Worm (Caenorhabditis elegans) whole organism, early embryonic: ENCODE measurements around the gene W06G6.9.

ENCODE experiments used
- B0310.2 ChIP-seq: sonication (generic microtip); optimal IDR thresholded peaks from 2 replicates; lab custom pipeline; 2016; ENCODE audit warnings: mild to moderate bottlenecking, missing genetic modification characterization, missing compliant biosample characterization
- F13C5.2 ChIP-seq: sonication (generic microtip); optimal IDR thresholded peaks from 2 replicates; lab custom pipeline; 2017; ENCODE audit warnings: mild to moderate bottlenecking, missing genetic modification characterization, inconsistent platforms, missing compliant biosample characterization
- aly-1 ChIP-seq: sonication (generic microtip); optimal IDR thresholded peaks from 2 replicates; lab custom pipeline; 2016; ENCODE audit warnings: missing genetic modification characterization, missing compliant biosample characterization
- ama-1 ChIP-seq: fragments of 150-350 bp; optimal IDR thresholded peaks from 2 replicates; lab custom pipeline; 2014
- ceh-13 ChIP-seq: fragments of 200-800 bp; sonication (Bioruptor generic); optimal IDR thresholded peaks from 2 replicates; lab custom pipeline; 2018; ENCODE audit warnings: mild to moderate bottlenecking, missing genetic modification characterization, missing compliant biosample characterization
- ceh-36 ChIP-seq: sonication (generic microtip); optimal IDR thresholded peaks from 2 replicates; lab custom pipeline; 2016; ENCODE audit warnings: missing genetic modification characterization, inconsistent platforms, missing compliant biosample characterization
- ets-7 ChIP-seq: sonication (generic microtip); optimal IDR thresholded peaks from 2 replicates; lab custom pipeline; 2016; ENCODE audit warnings: missing genotype, missing genetic modification characterization, missing compliant biosample characterization
- flt-1 ChIP-seq: fragments of 200-800 bp; sonication (Bioruptor generic); IDR thresholded peaks from 2 replicates; pipeline ENCODE4 v1.3.6; 2022; ENCODE audit warnings: missing genetic modification characterization, missing compliant biosample characterization
- hmbx-1 ChIP-seq: sonication (generic microtip); optimal IDR thresholded peaks from 2 replicates; lab custom pipeline; 2016; ENCODE audit warnings: mild to moderate bottlenecking, missing genetic modification characterization, missing compliant biosample characterization
- hmg-4 ChIP-seq: fragments of 200-800 bp; sonication (Bioruptor generic); optimal IDR thresholded peaks from 2 replicates; lab custom pipeline; 2018; ENCODE audit warnings: mild to moderate bottlenecking, missing genetic modification characterization, missing compliant biosample characterization
- hnd-1 ChIP-seq: sonication (generic microtip); optimal IDR thresholded peaks from 2 replicates; lab custom pipeline; 2016; ENCODE audit warnings: missing genetic modification characterization, missing compliant biosample characterization
- pes-1 ChIP-seq: fragments of 200-800 bp; sonication (Bioruptor generic); IDR thresholded peaks from 2 replicates; pipeline ENCODE4 v1.3.6; 2022; ENCODE audit warnings: missing genetic modification reagents, missing genetic modification characterization, missing compliant biosample characterization
- scrt-1 ChIP-seq: fragments of 200-800 bp; sonication (Bioruptor generic); IDR thresholded peaks from 2 replicates; pipeline ENCODE4 v1.3.6; 2022; ENCODE audit warnings: missing genetic modification characterization, missing compliant biosample characterization
- sea-1 ChIP-seq: fragments of 200-800 bp; sonication (Bioruptor generic); conservative IDR thresholded peaks from 2 replicates; pipeline ENCODE4 v1.3.6; 2022; ENCODE audit warnings: missing genetic modification characterization, missing compliant biosample characterization
- tbx-11 ChIP-seq: fragments of 200-800 bp; sonication (Bioruptor generic); IDR thresholded peaks from 2 replicates; pipeline ENCODE4 v1.3.6; 2022; ENCODE audit warnings: missing genetic modification characterization, missing compliant biosample characterization
- tbx-37 ChIP-seq: fragments of 200-800 bp; sonication (Bioruptor generic); conservative IDR thresholded peaks from 2 replicates; pipeline ENCODE4 v1.3.6; 2022; ENCODE audit warnings: missing genetic modification reagents, missing genetic modification characterization, missing compliant biosample characterization
- tra-4 ChIP-seq: sonication (generic microtip); optimal IDR thresholded peaks from 2 replicates; lab custom pipeline; 2017; ENCODE audit warnings: missing genetic modification characterization, missing compliant biosample characterization

W06G6.9 gene

DNA sequence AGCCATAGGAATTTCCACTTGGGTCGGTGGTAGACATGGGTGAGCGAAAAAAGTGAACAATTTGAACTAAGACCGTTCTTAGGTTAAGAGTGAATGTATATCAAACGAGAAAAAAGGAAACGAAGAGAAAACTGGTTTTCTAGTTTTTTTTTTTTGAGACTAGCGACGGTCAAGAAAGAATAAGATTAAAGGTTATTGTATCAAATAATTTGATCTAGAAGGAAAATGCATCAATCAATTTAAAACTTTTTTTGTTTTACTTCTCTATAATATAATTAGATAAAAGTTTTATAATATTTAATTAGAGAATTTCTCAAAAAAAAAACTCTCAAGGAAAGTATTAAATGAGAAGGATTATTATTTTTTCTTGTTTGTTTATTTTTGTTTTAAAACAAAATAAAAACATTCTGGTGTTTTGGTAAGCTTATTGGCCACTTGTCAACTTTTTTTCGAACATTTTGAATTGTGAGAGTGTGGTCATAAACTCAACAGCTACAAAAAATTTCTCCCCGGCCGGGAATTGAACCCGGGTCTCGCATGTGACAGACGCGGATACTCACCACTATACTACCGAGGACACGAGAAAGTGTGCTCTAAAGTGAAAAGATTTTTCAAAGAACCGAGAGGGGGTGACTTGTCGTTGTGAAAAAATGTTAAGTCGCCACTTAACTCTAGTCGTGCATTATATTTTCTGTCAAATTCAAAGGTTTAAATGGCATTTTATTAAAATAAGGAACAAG is 901 bp downstream of the W06G6.9 start, which contains the start of gene W06G6.17:
Gene W06G6.17, minus strand, starts transcription at position 51 of the 740 bp plus-strand sequence.
- TF ChIP-seq F13C5.2 (tag; lab: Kevin White, UChicago), result no peak
- no peak for TF ChIP-seq sea-1
- TF ChIP-seq hmg-4 (GFP tag; lab: Kevin White, UChicago), result no peak
- TF ChIP-seq ceh-13 (GFP tag; lab: Kevin White, UChicago), result no peak
- no peak for TF ChIP-seq ets-7 (tag; lab: Kevin White, UChicago)
- TF ChIP-seq B0310.2 (tag; lab: Kevin White, UChicago), result no peak
- TF ChIP-seq ceh-36, result no peak
- no peak for TF ChIP-seq tra-4 (tag; lab: Kevin White, UChicago)
- TF ChIP-seq tbx-11 (GFP tag; lab: Robert Waterston, UW), result no peak
- no peak for TF ChIP-seq hmbx-1
- no peak for TF ChIP-seq tbx-37 (GFP tag; lab: Robert Waterston, UW)
- no peak for TF ChIP-seq scrt-1 (GFP tag; lab: Robert Waterston, UW)

- no peak for TF ChIP-seq flt-1
- TF ChIP-seq tbx-37 (GFP tag; lab: Robert Waterston, UW), result no peak
- no peak for TF ChIP-seq sea-1
- TF ChIP-seq scrt-1 (GFP tag; lab: Robert Waterston, UW), result no peak
- no peak for TF ChIP-seq hnd-1
- TF ChIP-seq B0310.2 (tag; lab: Kevin White, UChicago), result no peak
- no peak for TF ChIP-seq F13C5.2 (tag; lab: Kevin White, UChicago)
- TF ChIP-seq tra-4 (tag; lab: Kevin White, UChicago), result no peak
- no peak for TF ChIP-seq pes-1 (GFP tag; lab: Robert Waterston, UW)
- TF ChIP-seq ceh-13 (GFP tag; lab: Kevin White, UChicago), result no peak
- no peak for TF ChIP-seq aly-1 (tag; lab: Kevin White, UChicago)
- TF ChIP-seq tbx-11 (GFP tag; lab: Robert Waterston, UW), result no peak
These were observed 2.7 kb downstream of the W06G6.9 start, which contains the start of gene srw-77 for ce11 chrV:16643558-16643957. srw-77 (minus strand) TSS chrV:16643658.

DNA sequence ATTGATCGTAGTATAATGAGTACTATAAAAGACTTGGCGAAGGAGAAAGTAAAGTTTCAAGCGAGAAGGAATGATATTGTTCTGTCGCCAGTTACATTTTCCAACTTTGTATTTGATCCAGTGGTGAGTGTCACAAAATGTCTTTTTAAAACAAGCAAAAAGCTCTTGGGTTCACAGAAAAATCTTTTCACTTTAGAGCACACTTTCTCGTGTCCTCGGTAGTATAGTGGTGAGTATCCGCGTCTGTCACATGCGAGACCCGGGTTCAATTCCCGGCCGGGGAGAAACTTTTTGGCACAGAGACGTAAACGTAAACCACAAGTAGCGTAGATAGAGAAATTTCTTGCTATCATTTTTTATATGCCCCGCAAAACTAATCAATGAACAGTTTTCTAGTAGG is 5.9 kb downstream of the W06G6.9 start:
- no peak for TF ChIP-seq flt-1
- TF ChIP-seq hmg-4 (GFP tag; lab: Kevin White, UChicago), result no peak
- TF ChIP-seq aly-1 (tag; lab: Kevin White, UChicago), result no peak
- TF ChIP-seq hnd-1, result no peak
- no peak for TF ChIP-seq ama-1 (lab: Kevin White, UChicago)
- no peak for TF ChIP-seq ceh-13 (GFP tag; lab: Kevin White, UChicago)
- TF ChIP-seq ceh-36, result no peak
- no peak for TF ChIP-seq B0310.2 (tag; lab: Kevin White, UChicago)
- TF ChIP-seq tra-4 (tag; lab: Kevin White, UChicago), result no peak
- no peak for TF ChIP-seq ets-7 (tag; lab: Kevin White, UChicago)
- no peak for TF ChIP-seq scrt-1 (GFP tag; lab: Robert Waterston, UW)
- TF ChIP-seq tbx-37 (GFP tag; lab: Robert Waterston, UW), result no peak
- TF ChIP-seq hmbx-1, result no peak
- no peak for TF ChIP-seq sea-1
- TF ChIP-seq pes-1 (GFP tag; lab: Robert Waterston, UW), result no peak

- TF ChIP-seq pes-1 (GFP tag; lab: Robert Waterston, UW), result no peak
- TF ChIP-seq tra-4 (tag; lab: Kevin White, UChicago), result no peak
- TF ChIP-seq flt-1, result no peak
- no peak for TF ChIP-seq scrt-1 (GFP tag; lab: Robert Waterston, UW)
- no peak for TF ChIP-seq ceh-13 (GFP tag; lab: Kevin White, UChicago)
- no peak for TF ChIP-seq ets-7 (tag; lab: Kevin White, UChicago)
- no peak for TF ChIP-seq ama-1 (lab: Kevin White, UChicago)
- no peak for TF ChIP-seq B0310.2 (tag; lab: Kevin White, UChicago)
- no peak for TF ChIP-seq tbx-11 (GFP tag; lab: Robert Waterston, UW)
- no peak for TF ChIP-seq sea-1
- no peak for TF ChIP-seq ceh-36
- no peak for TF ChIP-seq hnd-1
- TF ChIP-seq F13C5.2 (tag; lab: Kevin White, UChicago), result no peak
- TF ChIP-seq hmg-4 (GFP tag; lab: Kevin White, UChicago), result no peak
- TF ChIP-seq hmbx-1, result no peak
These were observed 8.1 kb downstream of the W06G6.9 start, which contains the start of gene srw-76 for ce11 chrV:16638204-16638603. srw-76 (minus strand) TSS chrV:16638304.

DNA sequence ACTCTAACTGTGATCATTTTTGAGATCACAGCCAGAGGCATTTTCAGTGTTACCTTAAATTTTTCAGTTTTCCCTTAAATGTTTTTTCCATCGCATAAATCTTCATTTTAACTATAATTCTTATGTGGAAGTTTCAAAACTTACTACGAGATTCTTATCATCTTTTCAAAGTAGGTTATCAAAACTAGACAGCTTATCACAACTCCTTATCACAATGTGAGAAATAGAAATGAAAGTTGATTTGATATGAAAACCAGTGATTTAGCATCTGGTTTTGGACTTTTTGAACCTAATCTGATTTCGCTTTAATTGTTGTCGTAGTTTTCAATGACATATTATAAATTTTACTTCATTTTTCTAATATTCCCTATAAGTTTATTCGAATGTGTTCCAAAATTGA is 10.4 kb downstream of the W06G6.9 start, which contains the start of gene mltn-11:
Gene mltn-11, plus strand, starts transcription at position 276 of the 400 bp plus-strand sequence.
- TF ChIP-seq ets-7 (tag; lab: Kevin White, UChicago), result no peak
- no peak for TF ChIP-seq ama-1 (lab: Kevin White, UChicago)
- TF ChIP-seq ceh-36, result no peak
- no peak for TF ChIP-seq B0310.2 (tag; lab: Kevin White, UChicago)
- TF ChIP-seq sea-1, result no peak
- TF ChIP-seq flt-1, result no peak
- no peak for TF ChIP-seq scrt-1 (GFP tag; lab: Robert Waterston, UW)
- TF ChIP-seq aly-1 (tag; lab: Kevin White, UChicago), result no peak

- TF ChIP-seq flt-1 (no peak), pes-1 (GFP tag; lab: Robert Waterston, UW) (no peak), ets-7 (tag; lab: Kevin White, UChicago) (no peak), F13C5.2 (tag; lab: Kevin White, UChicago) (no peak), hnd-1 (no peak), tra-4 (tag; lab: Kevin White, UChicago) (no peak), ama-1 (lab: Kevin White, UChicago) (no peak), scrt-1 (GFP tag; lab: Robert Waterston, UW) (no peak), sea-1 (no peak), hmg-4 (GFP tag; lab: Kevin White, UChicago) (no peak), hmbx-1 (no peak), ceh-36 (no peak), tbx-37 (GFP tag; lab: Robert Waterston, UW) (no peak), B0310.2 (tag; lab: Kevin White, UChicago) (no peak), aly-1 (tag; lab: Kevin White, UChicago) (no peak), tbx-11 (GFP tag; lab: Robert Waterston, UW) (no peak), ceh-13 (GFP tag; lab: Kevin White, UChicago) (no peak)
These were observed 16.7 kb downstream of the W06G6.9 start, which contains the start of gene srd-21 for ce11 chrV:16629600-16629999. srd-21 (plus strand) TSS chrV:16629900.
